Fruit fly (Drosophila melanogaster): Measurements from ENCODE around the gene CG2901.

dm6 chrX:3811340-3811788 lies 16.6 kb upstream of the CG2901 start, which contains the start of gene ec:
- TF ChIP-seq Myc (optimal IDR thresholded peaks at IDR 0.05) (peak; percentile 90), Dfd (GFP tag; optimal IDR thresholded peaks at IDR 0.05) (no peak), Dif (GFP tag; optimal IDR thresholded peaks at IDR 0.05; ENCODE audit: partially characterized antibody) (no peak), pan (optimal IDR thresholded peaks at IDR 0.05) (no peak), psq (GFP tag; optimal IDR thresholded peaks at IDR 0.05) (peak; percentile 29), h (GFP tag; optimal IDR thresholded peaks at IDR 0.05) (no peak)

All from whole organism, wandering third instar larva.